Fruit fly (Drosophila melanogaster): ENCODE measurements around the gene CG14174.

DNA sequence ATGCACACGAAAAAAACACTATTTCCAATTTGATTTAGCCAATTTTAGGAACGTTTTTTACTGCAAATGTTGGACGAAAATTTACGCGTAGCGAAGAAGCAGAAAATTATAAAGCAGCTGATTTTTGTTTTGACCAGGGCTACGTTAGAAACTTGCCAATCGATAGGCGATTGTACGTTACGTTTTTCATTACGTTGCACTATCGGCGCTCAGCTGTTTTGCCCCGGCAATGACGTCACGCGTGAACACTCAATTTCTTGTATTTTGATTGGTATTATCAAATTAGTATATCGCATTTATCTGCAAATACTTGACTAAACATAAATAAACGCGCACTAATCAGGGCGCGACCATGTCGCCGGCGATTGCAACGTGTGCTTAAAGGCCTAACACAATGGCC, 40.1 kb upstream of the CG14174 start, which contains the start of the genes fry and CG16717:
- TF ChIP-seq CTCF (optimal IDR thresholded peaks at IDR 0.05) = no peak
- no peak for TF ChIP-seq CG8478 (optimal IDR thresholded peaks at IDR 0.05)
